Worm (Caenorhabditis elegans): ENCODE results near the gene C23G10.7.

- TF ChIP-seq unc-62 (GFP tag; optimal IDR thresholded peaks at IDR 0.05): no peak
- TF ChIP-seq nhr-28 (tag; optimal IDR thresholded peaks at IDR 0.05): no peak
- TF ChIP-seq mls-2 (tag; optimal IDR thresholded peaks at IDR 0.05): no peak
- TF ChIP-seq nhr-237 (tag; optimal IDR thresholded peaks at IDR 0.05): no peak
- TF ChIP-seq lsy-2 (tag; optimal IDR thresholded peaks at IDR 0.05): no peak
- TF ChIP-seq pha-4 (tag; optimal IDR thresholded peaks at IDR 0.05): no peak
- TF ChIP-seq mab-5 (tag; optimal IDR thresholded peaks at IDR 0.05): no peak
- no peak for TF ChIP-seq nhr-12 (tag; optimal IDR thresholded peaks at IDR 0.05)
- no peak for TF ChIP-seq ztf-11 (tag; optimal IDR thresholded peaks at IDR 0.05)
- no peak for TF ChIP-seq bed-3 (GFP tag; optimal IDR thresholded peaks at IDR 0.05)
- no peak for TF ChIP-seq snpc-4 (tag; optimal IDR thresholded peaks at IDR 0.05)
- no peak for TF ChIP-seq sptf-1 (tag; optimal IDR thresholded peaks at IDR 0.05)
- TF ChIP-seq M03D4.4 (tag; optimal IDR thresholded peaks at IDR 0.05): no peak
- TF ChIP-seq lin-13 (tag; optimal IDR thresholded peaks at IDR 0.05): no peak
Observed at ce11 chrIII:6164253-6164971, 33.8 kb downstream of the C23G10.7 start, which contains the start of gene F42A10.9.
